Fruit fly (Drosophila melanogaster): ENCODE data around the gene CG9743.
A peak's percentile ranks its signal among the peaks of the same experiment; 100 is the strongest.

The CG9743 gene

dm6 chr3R:30222236-30222635 lies 19.4 kb upstream of the CG9743 start (continued):
- TF ChIP-seq sim (GFP tag; IDR thresholded peaks at IDR 0.05) (0 out of 2 replicates have a peak, but pooled peaks have one; percentile 42), CG17361 (GFP tag; IDR thresholded peaks at IDR 0.05) (0 out of 3 replicates have a peak, but pooled peaks have one; percentile 20), ap (GFP tag; IDR thresholded peaks at IDR 0.05) (no peak), CG18262 (tag; optimal IDR thresholded peaks at IDR 0.05) (peak; percentile 33), Blimp-1 (GFP tag; optimal IDR thresholded peaks at IDR 0.05) (peak; percentile 18), CG11695 (GFP tag; IDR thresholded peaks at IDR 0.05) (0 out of 3 replicates have a peak, but pooled peaks have one; percentile 42), Hr51 (GFP tag; optimal IDR thresholded peaks at IDR 0.05) (peak in 1 of 2 experiments; percentile 19), stc (GFP tag; IDR thresholded peaks at IDR 0.05) (peak; percentile 43; the same call in 1 of the 2 replicates), fu2 (GFP tag; optimal IDR thresholded peaks at IDR 0.05) (no peak), esg (GFP tag; conservative IDR thresholded peaks at IDR 0.05) (0 out of 2 replicates have a peak, but pooled peaks have one; percentile 18), PHDP (tag; optimal IDR thresholded peaks at IDR 0.05) (peak; percentile 26), br (optimal IDR thresholded peaks at IDR 0.05) (no peak), Oli (tag; optimal IDR thresholded peaks at IDR 0.05) (peak; percentile 28), Hsf (GFP tag; optimal IDR thresholded peaks at IDR 0.05) (peak; percentile 3), vfl (GFP tag; optimal IDR thresholded peaks at IDR 0.05) (no peak), sens (GFP tag) (peak; percentile 46), CG4404 (GFP tag; IDR thresholded peaks at IDR 0.05) (peak; percentile 41; the same call in 1 of the 2 replicates), row (GFP tag; IDR thresholded peaks at IDR 0.05) (peak; percentile 65), trh (GFP tag; optimal IDR thresholded peaks at IDR 0.05) (no peak), dati (GFP tag; IDR thresholded peaks at IDR 0.05) (no peak), ci (GFP tag; IDR thresholded peaks at IDR 0.05) (peak; percentile 60; the same call in 1 of the 3 replicates), grau (tag; optimal IDR thresholded peaks at IDR 0.05) (peak; percentile 18), Xrp1 (GFP tag; IDR thresholded peaks at IDR 0.05) (peak; percentile 77), CG13424 (tag; optimal IDR thresholded peaks at IDR 0.05) (peak; percentile 6), vvl (GFP tag; IDR thresholded peaks at IDR 0.05) (peak; percentile 46; the same call in 1 of the 2 replicates), CG10209 (GFP tag; optimal IDR thresholded peaks at IDR 0.05) (no peak), CG13296 (GFP tag; optimal IDR thresholded peaks at IDR 0.05) (no peak), crc (GFP tag; optimal IDR thresholded peaks at IDR 0.05) (no peak), Dll (GFP tag; IDR thresholded peaks at IDR 0.05; ENCODE audit: partially characterized antibody) (no peak), dmrt99B (tag; optimal IDR thresholded peaks at IDR 0.05) (peak; percentile 13), eve (GFP tag; optimal IDR thresholded peaks at IDR 0.05) (peak in 1 of 2 experiments; percentile 6), Sry-β (GFP tag; optimal IDR thresholded peaks at IDR 0.05) (peak; percentile 73), CG12219 (GFP tag; optimal IDR thresholded peaks at IDR 0.05) (no peak), dysf (GFP tag; IDR thresholded peaks at IDR 0.05) (0 out of 3 replicates have a peak, but pooled peaks have one; percentile 6), H15 (GFP tag; IDR thresholded peaks at IDR 0.05) (0 out of 3 replicates have a peak, but pooled peaks have one; percentile 14), ttk (GFP tag; IDR thresholded peaks at IDR 0.05) (no peak), Pdp1 (GFP tag; optimal IDR thresholded peaks at IDR 0.05) (no peak), bsh (GFP tag; optimal IDR thresholded peaks at IDR 0.05) (peak in 1 of 2 experiments; percentile 51), slbo (GFP tag; IDR thresholded peaks at IDR 0.05) (peak; percentile 25; the same call in 1 of the 2 replicates), CG9727 (GFP tag; optimal IDR thresholded peaks at IDR 0.05) (peak; percentile 20), gem (tag; optimal IDR thresholded peaks at IDR 0.05) (peak; percentile 56), CG32532 (GFP tag; IDR thresholded peaks at IDR 0.05) (peak; percentile 18; the same call in 1 of the 2 replicates), lov (optimal IDR thresholded peaks at IDR 0.05) (no peak), lov (GFP tag; IDR thresholded peaks at IDR 0.05) (0 out of 3 replicates have a peak, but pooled peaks have one; percentile 31), ken (GFP tag; IDR thresholded peaks at IDR 0.05) (0 out of 3 replicates have a peak, but pooled peaks have one; percentile 49), dmrt11E (tag; optimal IDR thresholded peaks at IDR 0.05) (peak; percentile 63), prd (optimal IDR thresholded peaks at IDR 0.05) (no peak), prd (GFP tag; IDR thresholded peaks at IDR 0.05) (peak; percentile 71; the same call in 2 of the 3 replicates), Ssrp (tag; optimal IDR thresholded peaks at IDR 0.05) (peak; percentile 18), CG4820 (GFP tag; optimal IDR thresholded peaks at IDR 0.05) (no peak)

Data from whole organism, embryonic.